Worm (Caenorhabditis elegans) whole organism, L4 larva: ENCODE results near the gene nhr-115.

ENCODE experiments used
- D1046.2 ChIP-seq: fragments of 200-800 bp; sonication (Bioruptor generic); IDR thresholded peaks from 2 replicates; pipeline ENCODE4 v1.3.6; 2022; ENCODE audit warnings: missing genetic modification characterization, missing compliant biosample characterization
- F26F4.8 ChIP-seq: fragments of 200-800 bp; sonication (Bioruptor generic); conservative IDR thresholded peaks from 2 replicates; pipeline ENCODE4 v1.3.6; 2022; ENCODE audit warnings: missing genetic modification characterization, missing compliant biosample characterization
- F37D6.2 ChIP-seq: sonication (generic microtip); optimal IDR thresholded peaks from 2 replicates; lab custom pipeline; 2016; ENCODE audit warnings: mild to moderate bottlenecking, missing genetic modification characterization, missing compliant biosample characterization
- T20F7.1 ChIP-seq: fragments of 200-800 bp; sonication (Bioruptor generic); optimal IDR thresholded peaks from 2 replicates; lab custom pipeline; 2018; ENCODE audit warnings: mild to moderate bottlenecking, missing genetic modification characterization, missing compliant biosample characterization
- T26A8.4 ChIP-seq: fragments of 200-800 bp; sonication (Bioruptor generic); IDR thresholded peaks from 2 replicates; pipeline ENCODE4 v1.3.6; 2022; ENCODE audit warnings: missing genetic modification characterization, missing compliant biosample characterization
- Y105C5A.15 ChIP-seq: fragments of 200-800 bp; sonication (Bioruptor generic); IDR thresholded peaks from 2 replicates; pipeline ENCODE4 v1.3.6; 2022; ENCODE audit warnings: missing genetic modification characterization, missing compliant biosample characterization
- ZK546.5 ChIP-seq, 2 experiments: sonication (generic microtip); optimal IDR thresholded peaks; 2 replicates each; lab custom pipeline; 2017; ENCODE audit warnings: missing biosample characterization in 2 of 2, missing genetic modification characterization in 2 of 2
- arid-1 ChIP-seq: fragments of 200-800 bp; sonication (Bioruptor generic); conservative IDR thresholded peaks from 2 replicates; pipeline ENCODE4 v1.3.6; 2022; ENCODE audit warnings: missing genetic modification reagents, missing genetic modification characterization, missing compliant biosample characterization
- ceh-62 ChIP-seq: sonication (generic microtip); optimal IDR thresholded peaks from 2 replicates; lab custom pipeline; 2017; ENCODE audit warnings: missing biosample characterization, missing genetic modification characterization
- ceh-82 ChIP-seq: sonication (generic microtip); optimal IDR thresholded peaks from 2 replicates; lab custom pipeline; 2017; ENCODE audit warnings: missing biosample characterization, missing genetic modification characterization
- ces-1 ChIP-seq: fragments of 150-350 bp; sonication (generic microtip); optimal IDR thresholded peaks from 4 replicates; lab custom pipeline; 2014; ENCODE audit warnings: missing biosample characterization, missing genetic modification reagents, missing genetic modification characterization
- cey-2 ChIP-seq: sonication (generic microtip); optimal IDR thresholded peaks from 3 replicates; lab custom pipeline; 2017; ENCODE audit warnings: missing genetic modification characterization, mild to moderate bottlenecking, missing compliant biosample characterization, antibody characterized with exemption, borderline replicate concordance; ENCODE audit not compliant: insufficient read depth
- daf-16 ChIP-seq, 3 experiments: sonication (generic microtip); optimal IDR thresholded peaks; 2 replicates each; lab custom pipeline; 2016 to 2017; ENCODE audit warnings: missing genetic modification characterization in 3 of 3, missing genetic modification reagents in 3 of 3, mild to moderate bottlenecking in 2 of 3, missing compliant biosample characterization in 2 of 3, missing biosample characterization in 1 of 3, moderate library complexity in 1 of 3
- dmd-6 ChIP-seq: fragments of 200-800 bp; sonication (Bioruptor generic); IDR thresholded peaks from 2 replicates; pipeline ENCODE4 v1.3.6; 2022; ENCODE audit warnings: missing genetic modification reagents, missing genetic modification characterization, missing compliant biosample characterization
- dpl-1 ChIP-seq: fragments of 150-350 bp; optimal IDR thresholded peaks from 2 replicates; lab custom pipeline; 2014; ENCODE audit warnings: missing biosample characterization, missing genetic modification reagents, missing genetic modification characterization
- duxl-1 ChIP-seq: sonication (generic microtip); optimal IDR thresholded peaks from 2 replicates; lab custom pipeline; 2016; ENCODE audit warnings: mild to moderate bottlenecking, missing genetic modification characterization, moderate library complexity, missing compliant biosample characterization; ENCODE audit not compliant: poor library complexity
- dve-1 ChIP-seq: sonication (generic microtip); optimal IDR thresholded peaks from 2 replicates; lab custom pipeline; 2017; ENCODE audit warnings: antibody characterized with exemption, mild to moderate bottlenecking, missing genetic modification characterization, missing compliant biosample characterization; ENCODE audit not compliant: insufficient read depth
- fos-1 ChIP-seq: fragments of 150-350 bp; optimal IDR thresholded peaks from 2 replicates; lab custom pipeline; 2014; ENCODE audit warnings: missing biosample characterization, missing genetic modification characterization
- hlh-11 ChIP-seq: fragments of 200-800 bp; sonication (Bioruptor generic); optimal IDR thresholded peaks from 2 replicates; lab custom pipeline; 2018; ENCODE audit warnings: mild to moderate bottlenecking, missing genetic modification characterization, missing compliant biosample characterization
- jun-1 ChIP-seq: fragments of 150-350 bp; optimal IDR thresholded peaks from 2 replicates; lab custom pipeline; 2014; ENCODE audit warnings: missing biosample characterization, missing genetic modification reagents, missing genetic modification characterization
- lin-1 ChIP-seq: fragments of 200-800 bp; sonication (Bioruptor generic); IDR thresholded peaks from 2 replicates; pipeline ENCODE4 v1.3.6; 2022; ENCODE audit warnings: missing genetic modification reagents, missing genetic modification characterization, missing compliant biosample characterization
- lin-38 ChIP-seq: fragments of 200-800 bp; sonication (Bioruptor generic); IDR thresholded peaks from 2 replicates; pipeline ENCODE4 v1.3.6; 2022; ENCODE audit warnings: missing genetic modification reagents, missing genetic modification characterization, missing compliant biosample characterization
- lsy-2 ChIP-seq, 2 experiments: fragments of 150-350 bp in 1 of 2; sonication (generic microtip) in 1 of 2; optimal IDR thresholded peaks; 2 replicates each; lab custom pipeline; 2014 to 2017; ENCODE audit warnings: missing biosample characterization in 2 of 2, missing genetic modification characterization in 2 of 2
- madf-5 ChIP-seq, 2 experiments: fragments of 200-800 bp; sonication (Bioruptor generic); IDR thresholded peaks; 2 replicates each; pipeline ENCODE4 v1.3.6; 2022; ENCODE audit warnings: missing compliant biosample characterization in 2 of 2, missing genetic modification characterization in 2 of 2
- mxl-2 ChIP-seq: fragments of 200-800 bp; sonication (Bioruptor generic); conservative IDR thresholded peaks from 2 replicates; pipeline ENCODE4 v1.3.6; 2022; ENCODE audit warnings: missing genetic modification reagents, missing genetic modification characterization, missing compliant biosample characterization
- nhr-10 ChIP-seq: fragments of 150-350 bp; optimal IDR thresholded peaks from 2 replicates; lab custom pipeline; 2014; ENCODE audit warnings: missing biosample characterization, missing genetic modification characterization
- nhr-102 ChIP-seq: sonication (generic microtip); optimal IDR thresholded peaks from 2 replicates; lab custom pipeline; 2016; ENCODE audit warnings: mild to moderate bottlenecking, missing genetic modification characterization, moderate library complexity, missing compliant biosample characterization
- nhr-28 ChIP-seq: fragments of 150-350 bp; optimal IDR thresholded peaks from 2 replicates; lab custom pipeline; 2014; ENCODE audit warnings: missing biosample characterization, missing genetic modification characterization
- nhr-41 ChIP-seq: fragments of 200-800 bp; sonication (Bioruptor generic); IDR thresholded peaks from 2 replicates; pipeline ENCODE4 v1.3.6; 2022; ENCODE audit warnings: missing genetic modification reagents, missing genetic modification characterization, missing compliant biosample characterization
- nhr-48 ChIP-seq: sonication (generic microtip); optimal IDR thresholded peaks from 2 replicates; lab custom pipeline; 2016; ENCODE audit warnings: mild to moderate bottlenecking, missing genetic modification characterization, missing compliant biosample characterization
- nhr-6 ChIP-seq: fragments of 150-350 bp; optimal IDR thresholded peaks from 2 replicates; lab custom pipeline; 2014; ENCODE audit warnings: missing biosample characterization, missing genetic modification characterization
- nhr-77 ChIP-seq: fragments of 150-350 bp; optimal IDR thresholded peaks from 2 replicates; lab custom pipeline; 2014; ENCODE audit warnings: missing biosample characterization, missing genetic modification characterization
- php-3 ChIP-seq: fragments of 200-800 bp; sonication (Bioruptor generic); IDR thresholded peaks from 2 replicates; pipeline ENCODE4 v1.3.6; 2022; ENCODE audit warnings: missing genetic modification reagents, missing genetic modification characterization, missing compliant biosample characterization
- pqm-1 ChIP-seq: sonication (generic microtip); optimal IDR thresholded peaks from 2 replicates; lab custom pipeline; 2017; ENCODE audit warnings: missing biosample characterization, missing genetic modification characterization
- saeg-2 ChIP-seq: fragments of 200-800 bp; sonication (Bioruptor generic); IDR thresholded peaks from 2 replicates; pipeline ENCODE4 v1.3.6; 2022; ENCODE audit warnings: missing genetic modification reagents, missing genetic modification characterization, missing compliant biosample characterization
- set-16 ChIP-seq: fragments of 200-800 bp; sonication (Bioruptor generic); IDR thresholded peaks from 2 replicates; pipeline ENCODE4 v1.3.6; 2022; ENCODE audit warnings: missing genetic modification reagents, missing genetic modification characterization, missing compliant biosample characterization
- snpc-1.2 ChIP-seq: fragments of 200-800 bp; sonication (Bioruptor generic); IDR thresholded peaks from 2 replicates; pipeline ENCODE4 v1.3.6; 2022; ENCODE audit warnings: missing genetic modification reagents, missing genetic modification characterization, missing compliant biosample characterization
- spr-1 ChIP-seq: sonication (generic microtip); optimal IDR thresholded peaks from 2 replicates; lab custom pipeline; 2016; ENCODE audit warnings: mild to moderate bottlenecking, missing genetic modification characterization, missing compliant biosample characterization
- spr-3 ChIP-seq: fragments of 200-800 bp; sonication (Bioruptor generic); optimal IDR thresholded peaks from 2 replicates; lab custom pipeline; 2018; ENCODE audit warnings: mild to moderate bottlenecking, missing genetic modification characterization, missing compliant biosample characterization
- tag-97 ChIP-seq: fragments of 200-800 bp; sonication (Bioruptor generic); IDR thresholded peaks from 2 replicates; pipeline ENCODE4 v1.3.6; 2022; ENCODE audit warnings: missing genetic modification characterization, missing compliant biosample characterization
- tra-1 ChIP-seq: fragments of 200-800 bp; sonication (Bioruptor generic); IDR thresholded peaks from 2 replicates; pipeline ENCODE4 v1.3.6; 2022; ENCODE audit warnings: missing genetic modification reagents, missing genetic modification characterization, missing compliant biosample characterization
- unc-39 ChIP-seq: sonication (generic microtip); optimal IDR thresholded peaks from 2 replicates; lab custom pipeline; 2017; ENCODE audit warnings: missing biosample characterization, missing genetic modification characterization
- zag-1 ChIP-seq: fragments of 150-350 bp; optimal IDR thresholded peaks from 2 replicates; lab custom pipeline; 2014; ENCODE audit warnings: missing biosample characterization, missing genetic modification characterization
- ztf-11 ChIP-seq: fragments of 150-350 bp; optimal IDR thresholded peaks from 2 replicates; lab custom pipeline; 2014; ENCODE audit warnings: missing biosample characterization, missing genetic modification characterization

Gene nhr-115

ce11 chrV:2324260-2324659 lies 31.9 kb downstream of the nhr-115 start (continued):
- no peak for TF ChIP-seq tag-97
- no peak for TF ChIP-seq lin-38 (GFP tag; lab: Robert Waterston, UW)
- TF ChIP-seq spr-3 = no peak
- no peak for TF ChIP-seq T26A8.4
- TF ChIP-seq ceh-62 = no peak
- no peak for TF ChIP-seq dpl-1 (GFP tag; lab: Kevin White, UChicago)
- no peak for TF ChIP-seq nhr-48
- no peak for TF ChIP-seq mxl-2
- peak; percentile 69; the same call in 1 of the 2 replicates for TF ChIP-seq lin-1 (GFP tag; lab: Robert Waterston, UW)
- TF ChIP-seq duxl-1 (tag; lab: Kevin White, UChicago) = no peak
- TF ChIP-seq php-3 = peak; percentile 87
- TF ChIP-seq F26F4.8 (GFP tag; lab: Robert Waterston, UW) = no peak
- TF ChIP-seq fos-1 (tag; lab: Kevin White, UChicago) = no peak
- TF ChIP-seq nhr-41 (GFP tag; lab: Robert Waterston, UW) = no peak
- no peak for TF ChIP-seq ces-1 (GFP tag; lab: Kevin White, UChicago)
- TF ChIP-seq F37D6.2 (tag; lab: Kevin White, UChicago) = no peak
- TF ChIP-seq nhr-6 (tag; lab: Kevin White, UChicago) = no peak
- peak; percentile 91 for TF ChIP-seq nhr-77 (tag; lab: Kevin White, UChicago)
- TF ChIP-seq arid-1 (GFP tag; lab: Robert Waterston, UW) = no peak

- TF ChIP-seq daf-16 (GFP tag; optimal IDR thresholded peaks at IDR 0.05; lab: Kevin White, UChicago) (no peak), daf-16 (tag; optimal IDR thresholded peaks at IDR 0.05; lab: Kevin White, UChicago) (peak; percentile 61), D1046.2 (GFP tag; lab: Robert Waterston, UW) (no peak), dve-1 (tag; lab: Kevin White, UChicago) (peak; percentile 10), spr-1 (no peak)
Observed at ce11 chrV:2325052-2325451, 32.7 kb downstream of the nhr-115 start, which contains the start of gene pud-3. Gene pud-3 (minus strand): TSS chrV:2325152.

- TF ChIP-seq snpc-1.2 (GFP tag; lab: Robert Waterston, UW) (no peak), zag-1 (tag; lab: Kevin White, UChicago) (no peak), saeg-2 (GFP tag; lab: Robert Waterston, UW) (no peak), unc-39 (no peak), arid-1 (GFP tag; lab: Robert Waterston, UW) (no peak), nhr-48 (no peak), ZK546.5 (tag; optimal IDR thresholded peaks at IDR 0.05; lab: Kevin White, UChicago) (no peak), jun-1 (no peak), cey-2 (no peak)
Observed at ce11 chrV:2326378-2326777, 34.0 kb downstream of the nhr-115 start, which contains the start of gene pud-4. Gene pud-4 (plus strand): TSS chrV:2326678.

ce11 chrV:2327124-2327523 lies 34.8 kb downstream of the nhr-115 start:
- TF ChIP-seq set-16 (no peak), daf-16 (GFP tag; optimal IDR thresholded peaks at IDR 0.05; lab: Kevin White, UChicago) (no peak), daf-16 (tag; optimal IDR thresholded peaks at IDR 0.05; lab: Kevin White, UChicago) (peak; percentile 88), nhr-10 (tag; lab: Kevin White, UChicago) (peak; percentile 10), ceh-82 (no peak), php-3 (peak; percentile 88), dmd-6 (peak; percentile 95), ztf-11 (tag; lab: Kevin White, UChicago) (no peak), madf-5 (GFP tag; IDR thresholded peaks at IDR 0.05; lab: Robert Waterston, UW) (no peak), tra-1 (GFP tag; lab: Robert Waterston, UW) (peak; percentile 53; the same call in 1 of the 2 replicates), nhr-102 (tag; lab: Kevin White, UChicago) (peak; percentile 68), nhr-28 (tag; lab: Kevin White, UChicago) (peak; percentile 80), dve-1 (tag; lab: Kevin White, UChicago) (peak; percentile 92), nhr-77 (tag; lab: Kevin White, UChicago) (peak; percentile 88), pqm-1 (tag; lab: Kevin White, UChicago) (peak; percentile 56), T20F7.1 (GFP tag; lab: Kevin White, UChicago) (no peak), hlh-11 (tag; lab: Kevin White, UChicago) (peak; percentile 66), lsy-2 (tag; optimal IDR thresholded peaks at IDR 0.05; lab: Kevin White, UChicago) (peak in 1 of 2 experiments; percentile 51), Y105C5A.15 (GFP tag; lab: Robert Waterston, UW) (no peak)
